Worm (Caenorhabditis elegans) whole organism, young adult: ENCODE results near the gene ech-8.

Experiments
- B0019.2 ChIP-seq: fragments of 200-800 bp; sonication (Bioruptor generic); conservative IDR thresholded peaks from 2 replicates; pipeline ENCODE4 v1.3.6; 2022; ENCODE audit warnings: missing genetic modification reagents, missing genetic modification characterization, missing compliant biosample characterization
- B0035.1 ChIP-seq: sonication (generic microtip); optimal IDR thresholded peaks from 2 replicates; lab custom pipeline; 2016; ENCODE audit warnings: missing genetic modification characterization, mild to moderate bottlenecking, missing compliant biosample characterization, missing genotype, missing genetic modification reagents
- B0261.1 ChIP-seq: sonication (generic microtip); optimal IDR thresholded peaks from 2 replicates; lab custom pipeline; 2016; ENCODE audit warnings: mild to moderate bottlenecking, missing genetic modification characterization, moderate library complexity, missing compliant biosample characterization
- C06A6.2 ChIP-seq: fragments of 200-800 bp; sonication (Bioruptor generic); conservative IDR thresholded peaks from 2 replicates; pipeline ENCODE4 v1.3.6; 2022; ENCODE audit warnings: missing genetic modification characterization, missing compliant biosample characterization
- F22D6.2 ChIP-seq: sonication (generic microtip); optimal IDR thresholded peaks from 2 replicates; lab custom pipeline; 2016; ENCODE audit warnings: mild to moderate bottlenecking, missing genetic modification characterization, missing compliant biosample characterization
- F23B12.7 ChIP-seq: sonication (generic microtip); optimal IDR thresholded peaks from 2 replicates; lab custom pipeline; 2017; ENCODE audit warnings: missing genetic modification characterization, mild to moderate bottlenecking, missing compliant biosample characterization, antibody characterized with exemption, moderate library complexity; ENCODE audit not compliant: insufficient read depth
- F49E8.2 ChIP-seq: sonication (generic microtip); optimal IDR thresholded peaks from 3 replicates; lab custom pipeline; 2017; ENCODE audit warnings: missing genetic modification characterization, mild to moderate bottlenecking, missing compliant biosample characterization, antibody characterized with exemption, moderate library complexity; ENCODE audit not compliant: insufficient read depth
- F57C9.4 ChIP-seq: sonication (generic microtip); optimal IDR thresholded peaks from 2 replicates; lab custom pipeline; 2017; ENCODE audit warnings: mild to moderate bottlenecking, missing genetic modification characterization, missing compliant biosample characterization
- Y53F4B.3 ChIP-seq: fragments of 200-800 bp; sonication (Bioruptor generic); IDR thresholded peaks from 2 replicates; pipeline ENCODE4 v1.3.6; 2022; ENCODE audit warnings: missing genetic modification reagents, missing genetic modification characterization, missing compliant biosample characterization
- akir-1 ChIP-seq: fragments of 200-800 bp; sonication (Bioruptor generic); optimal IDR thresholded peaks from 2 replicates; lab custom pipeline; 2018; ENCODE audit warnings: mild to moderate bottlenecking, missing genetic modification characterization, moderate library complexity, missing compliant biosample characterization
- aptf-3 ChIP-seq: fragments of 200-800 bp; sonication (Bioruptor generic); IDR thresholded peaks from 2 replicates; pipeline ENCODE4 v1.3.6; 2022; ENCODE audit warnings: missing genetic modification characterization, missing compliant biosample characterization
- ceh-27 ChIP-seq: fragments of 200-800 bp; sonication (Bioruptor generic); optimal IDR thresholded peaks from 2 replicates; lab custom pipeline; 2018; ENCODE audit warnings: mild to moderate bottlenecking, missing genetic modification characterization, moderate library complexity, missing compliant biosample characterization
- ceh-91 ChIP-seq: fragments of 200-800 bp; sonication (Bioruptor generic); IDR thresholded peaks from 2 replicates; pipeline ENCODE4 v1.3.6; 2022; ENCODE audit warnings: missing genetic modification reagents, missing genetic modification characterization, missing compliant biosample characterization
- chd-7 ChIP-seq: sonication (generic microtip); optimal IDR thresholded peaks from 2 replicates; lab custom pipeline; 2016; ENCODE audit warnings: mild to moderate bottlenecking, missing genetic modification characterization, moderate library complexity, missing compliant biosample characterization
- dpl-1 ChIP-seq: fragments of 150-350 bp; optimal IDR thresholded peaks from 2 replicates; lab custom pipeline; 2014; ENCODE audit warnings: missing biosample characterization, missing genetic modification reagents, missing genetic modification characterization
- him-1 ChIP-seq: sonication (generic microtip); optimal IDR thresholded peaks from 2 replicates; lab custom pipeline; 2016; ENCODE audit warnings: missing genotype, missing genetic modification reagents, missing genetic modification characterization, missing compliant biosample characterization
- hlh-26 ChIP-seq: fragments of 200-800 bp; sonication (Bioruptor generic); conservative IDR thresholded peaks from 2 replicates; pipeline ENCODE4 v1.3.6; 2022; ENCODE audit warnings: missing genetic modification reagents, missing genetic modification characterization, missing compliant biosample characterization
- hmg-1.2 ChIP-seq: fragments of 200-800 bp; sonication (Bioruptor generic); IDR thresholded peaks from 2 replicates; pipeline ENCODE4 v1.3.6; 2022; ENCODE audit warnings: missing genetic modification reagents, missing genetic modification characterization, missing compliant biosample characterization
- hrde-1 ChIP-seq: sonication (generic microtip); optimal IDR thresholded peaks from 2 replicates; lab custom pipeline; 2016; ENCODE audit warnings: missing genetic modification characterization, mild to moderate bottlenecking, missing compliant biosample characterization, moderate library complexity, missing genotype, missing genetic modification reagents, borderline replicate concordance
- lag-1 ChIP-seq: fragments of 200-800 bp; sonication (Bioruptor generic); IDR thresholded peaks from 2 replicates; pipeline ENCODE4 v1.3.6; 2022; ENCODE audit warnings: missing genetic modification reagents, missing genetic modification characterization, missing compliant biosample characterization
- let-607 ChIP-seq, 2 experiments: fragments of 200-800 bp in 1 of 2; sonication (Bioruptor generic) in 1 of 2; sonication (generic microtip) in 1 of 2; optimal IDR thresholded peaks; 2 replicates each; lab custom pipeline; 2016 to 2018; ENCODE audit warnings: mild to moderate bottlenecking in 2 of 2, missing compliant biosample characterization in 2 of 2, missing genetic modification characterization in 2 of 2, moderate library complexity in 2 of 2, missing genotype in 1 of 2
- lin-26 ChIP-seq: fragments of 200-800 bp; sonication (Bioruptor generic); IDR thresholded peaks from 2 replicates; pipeline ENCODE4 v1.3.6; 2022; ENCODE audit warnings: missing genetic modification reagents, missing genetic modification characterization, missing compliant biosample characterization
- madf-10 ChIP-seq: sonication (generic microtip); optimal IDR thresholded peaks from 2 replicates; lab custom pipeline; 2016; ENCODE audit warnings: mild to moderate bottlenecking, missing genetic modification characterization, missing compliant biosample characterization
- madf-3 ChIP-seq: fragments of 200-800 bp; sonication (Bioruptor generic); IDR thresholded peaks from 2 replicates; pipeline ENCODE4 v1.3.6; 2022; ENCODE audit warnings: missing genetic modification reagents, missing genetic modification characterization, missing compliant biosample characterization
- repo-1 ChIP-seq: sonication (generic microtip); optimal IDR thresholded peaks from 2 replicates; lab custom pipeline; 2017; ENCODE audit warnings: mild to moderate bottlenecking, missing genetic modification characterization, missing compliant biosample characterization
- snpc-3.4 ChIP-seq: sonication (generic microtip); optimal IDR thresholded peaks from 2 replicates; lab custom pipeline; 2017; ENCODE audit warnings: missing genetic modification characterization, mild to moderate bottlenecking, missing compliant biosample characterization, antibody characterized with exemption, moderate library complexity, missing genotype, missing genetic modification reagents
- snpc-4 ChIP-seq, 5 experiments: fragments of 150-350 bp in 1 of 5; sonication (generic microtip) in 4 of 5; optimal IDR thresholded peaks; 2 replicates each; lab custom pipeline; 2014 to 2018; ENCODE audit warnings: missing genetic modification characterization in 5 of 5, missing biosample characterization in 3 of 5, antibody characterized with exemption in 2 of 5, mild to moderate bottlenecking in 2 of 5, missing compliant biosample characterization in 2 of 5, missing genotype in 2 of 5, moderate library complexity in 2 of 5, missing genetic modification reagents in 1 of 5
- tbp1 ChIP-seq: fragments of 200-800 bp; sonication (Bioruptor generic); optimal IDR thresholded peaks from 2 replicates; lab custom pipeline; 2018; ENCODE audit warnings: mild to moderate bottlenecking, missing genetic modification characterization, missing compliant biosample characterization
- zim-3 ChIP-seq: sonication (generic microtip); optimal IDR thresholded peaks from 2 replicates; lab custom pipeline; 2017; ENCODE audit warnings: mild to moderate bottlenecking, missing genetic modification characterization, moderate library complexity, missing compliant biosample characterization
- ztf-22 ChIP-seq: fragments of 200-800 bp; sonication (Bioruptor generic); optimal IDR thresholded peaks from 2 replicates; lab custom pipeline; 2018; ENCODE audit warnings: mild to moderate bottlenecking, missing genetic modification characterization, moderate library complexity, missing compliant biosample characterization

Gene ech-8

ce11 chrIV:10194345-10194744 is 44.6 kb downstream of the ech-8 start, which contains the start of gene ptrg-1:
Gene ptrg-1, minus strand, starts transcription at chrIV:10194445.
- TF ChIP-seq lag-1 (no peak), snpc-3.4 (tag; lab: Kevin White, UChicago) (no peak), lin-26 (GFP tag; lab: Robert Waterston, UW) (no peak), aptf-3 (GFP tag; lab: Robert Waterston, UW) (no peak), madf-3 (GFP tag; lab: Robert Waterston, UW) (no peak), Y53F4B.3 (GFP tag; lab: Robert Waterston, UW) (no peak), C06A6.2 (GFP tag; lab: Robert Waterston, UW) (no peak), him-1 (tag; lab: Kevin White, UChicago) (no peak), tbp1 (GFP tag; lab: Kevin White, UChicago) (no peak), dpl-1 (GFP tag; lab: Kevin White, UChicago) (no peak), F23B12.7 (no peak), ceh-27 (GFP tag; lab: Kevin White, UChicago) (no peak), ztf-22 (GFP tag; lab: Kevin White, UChicago) (no peak), B0035.1 (tag; lab: Kevin White, UChicago) (no peak), let-607 (tag; optimal IDR thresholded peaks at IDR 0.05; lab: Kevin White, UChicago) (no peak), hrde-1 (tag; lab: Kevin White, UChicago) (no peak), B0261.1 (tag; lab: Kevin White, UChicago) (no peak)
- TF ChIP-seq, all 124 proteins: peak for 0

ce11 chrIV:10191498-10191897 is 47.5 kb downstream of the ech-8 start:
- TF ChIP-seq snpc-3.4 (tag; lab: Kevin White, UChicago), result no peak
- TF ChIP-seq ceh-91 (GFP tag; lab: Robert Waterston, UW), result no peak
- no peak for TF ChIP-seq chd-7 (tag; lab: Kevin White, UChicago)
- no peak for TF ChIP-seq him-1 (tag; lab: Kevin White, UChicago)
- no peak for TF ChIP-seq zim-3 (tag; lab: Kevin White, UChicago)

ce11 chrIV:10190586-10190985 is 48.4 kb downstream of the ech-8 start:
- no peak for TF ChIP-seq hlh-26 (GFP tag; lab: Robert Waterston, UW)
- TF ChIP-seq B0019.2, result no peak
- TF ChIP-seq hmg-1.2 (GFP tag; lab: Robert Waterston, UW), result peak; percentile 79
- no peak for TF ChIP-seq repo-1 (tag; lab: Kevin White, UChicago)
- no peak for TF ChIP-seq F23B12.7
- TF ChIP-seq madf-10, result no peak

- TF ChIP-seq snpc-4 (GFP tag; optimal IDR thresholded peaks at IDR 0.05; lab: Kevin White, UChicago) (no peak), snpc-4 (tag; optimal IDR thresholded peaks at IDR 0.05; lab: Kevin White, UChicago) (no peak), F57C9.4 (tag; lab: Kevin White, UChicago) (no peak), akir-1 (GFP tag; lab: Kevin White, UChicago) (no peak), F22D6.2 (no peak), F49E8.2 (tag; lab: Kevin White, UChicago) (no peak), ztf-22 (GFP tag; lab: Kevin White, UChicago) (no peak)
- TF ChIP-seq, all 124 proteins: peak for 0
These were observed 50.5 kb downstream of the ech-8 start for ce11 chrIV:10188505-10188904.
